Fruit fly (Drosophila melanogaster) whole organism, adult: Measurements from ENCODE around the gene AnxB10.

Source experiments
- CG11617 ChIP-seq: fragments of 200-800 bp; sonication (Bioruptor generic); optimal IDR thresholded peaks from 2 replicates; lab custom pipeline; 2017; ENCODE audit warnings: mild to moderate bottlenecking, missing biosample characterization, missing genetic modification reagents, missing genetic modification characterization
- CG12768 ChIP-seq: fragments of 200-800 bp; sonication (Bioruptor generic); optimal IDR thresholded peaks from 2 replicates; lab custom pipeline; 2017; ENCODE audit warnings: missing biosample characterization, missing genetic modification characterization, mild to moderate bottlenecking, moderate library complexity, missing genetic modification reagents
- CG5204 ChIP-seq: fragments of 200-800 bp; sonication (Bioruptor generic); optimal IDR thresholded peaks from 2 replicates; lab custom pipeline; 2016; ENCODE audit warnings: missing biosample characterization, missing genetic modification characterization
- CG7045 ChIP-seq: fragments of 200-800 bp; sonication (Bioruptor generic); optimal IDR thresholded peaks from 2 replicates; lab custom pipeline; 2017; ENCODE audit warnings: missing biosample characterization, mild to moderate bottlenecking, missing genetic modification characterization
- Clk ChIP-seq: fragments of 200-800 bp; sonication (Bioruptor generic); optimal IDR thresholded peaks from 2 replicates; lab custom pipeline; 2017; ENCODE audit warnings: missing biosample characterization, missing genetic modification characterization
- Crg-1 ChIP-seq: fragments of 200-800 bp; sonication (Bioruptor generic); optimal IDR thresholded peaks from 2 replicates; lab custom pipeline; 2016; ENCODE audit warnings: missing biosample characterization, missing genetic modification characterization
- cic ChIP-seq: fragments of 200-800 bp; sonication (Bioruptor generic); optimal IDR thresholded peaks from 2 replicates; lab custom pipeline; 2017; ENCODE audit warnings: missing biosample characterization, mild to moderate bottlenecking, missing genetic modification characterization, moderate library complexity
- kay ChIP-seq: fragments of 200-800 bp; sonication (Bioruptor generic); peaks from one replicate; lab custom pipeline; 2016; ENCODE audit warnings: missing biosample characterization, missing genetic modification characterization, borderline replicate concordance
- ovo ChIP-seq: fragments of 200-800 bp; sonication (Bioruptor generic); optimal IDR thresholded peaks from 2 replicates; lab custom pipeline; 2016; ENCODE audit warnings: missing biosample characterization, missing genetic modification characterization
- pad ChIP-seq: fragments of 200-800 bp; sonication (Bioruptor generic); optimal IDR thresholded peaks from 3 replicates; lab custom pipeline; 2017; ENCODE audit warnings: missing biosample characterization, missing genetic modification characterization, mild to moderate bottlenecking, moderate library complexity, missing genetic modification reagents
- tj ChIP-seq: fragments of 200-800 bp; sonication (Bioruptor generic); optimal IDR thresholded peaks from 3 replicates; lab custom pipeline; 2017; ENCODE audit warnings: missing biosample characterization, mild to moderate bottlenecking, missing genetic modification characterization, moderate library complexity

dm6 chrX:20158491-20158890, 14.8 kb downstream of the AnxB10 start:
- TF ChIP-seq CG5204 (GFP tag; lab: Kevin White, UChicago) (no peak), kay (no peak), ovo (no peak), tj (no peak), CG7045 (GFP tag; lab: Kevin White, UChicago) (no peak), cic (GFP tag; lab: Kevin White, UChicago) (no peak), Clk (GFP tag; lab: Kevin White, UChicago) (no peak), CG12768 (GFP tag; lab: Kevin White, UChicago) (no peak), CG11617 (no peak), Crg-1 (GFP tag; lab: Kevin White, UChicago) (no peak), pad (GFP tag; lab: Kevin White, UChicago) (no peak)
